Worm (Caenorhabditis elegans) whole organism, midembryonic: ENCODE results near the gene cyp-35A2.
"Not testable (repeated sequence)": the region's sequence is repeated elsewhere in the genome, so short reads cannot be mapped to it uniquely, and the experiment has no call there.

Source experiments
- T22C8.4 ChIP-seq: fragments of 200-800 bp; sonication (Bioruptor generic); IDR thresholded peaks from 2 replicates; pipeline ENCODE4 v1.3.6; 2022; ENCODE audit warnings: missing genetic modification characterization, missing compliant biosample characterization
- cog-1 ChIP-seq: sonication (generic microtip); optimal IDR thresholded peaks from 2 replicates; lab custom pipeline; 2016; ENCODE audit warnings: missing genetic modification characterization, missing compliant biosample characterization
- flt-1 ChIP-seq: fragments of 200-800 bp; sonication (Bioruptor generic); IDR thresholded peaks from 2 replicates; pipeline ENCODE4 v1.3.6; 2022; ENCODE audit warnings: missing genetic modification characterization, missing compliant biosample characterization
- klf-2 ChIP-seq: fragments of 200-800 bp; sonication (Bioruptor generic); conservative IDR thresholded peaks from 2 replicates; pipeline ENCODE4 v1.3.6; 2022; ENCODE audit warnings: missing genetic modification reagents, missing genetic modification characterization, missing compliant biosample characterization
- med-1 ChIP-seq: sonication (generic microtip); optimal IDR thresholded peaks from 2 replicates; lab custom pipeline; 2017; ENCODE audit warnings: missing genetic modification characterization, mild to moderate bottlenecking, missing compliant biosample characterization, antibody characterized with exemption, missing genetic modification reagents; ENCODE audit not compliant: insufficient read depth
- ref-1 ChIP-seq: fragments of 200-800 bp; sonication (Bioruptor generic); conservative IDR thresholded peaks from 2 replicates; pipeline ENCODE4 v1.3.6; 2022; ENCODE audit warnings: missing genetic modification reagents, missing genetic modification characterization, missing compliant biosample characterization
- tab-1 ChIP-seq: fragments of 200-800 bp; sonication (Bioruptor generic); IDR thresholded peaks from 2 replicates; pipeline ENCODE4 v1.3.6; 2022; ENCODE audit warnings: missing genetic modification characterization, missing compliant biosample characterization
- ztf-23 ChIP-seq: fragments of 200-800 bp; sonication (Bioruptor generic); IDR thresholded peaks from 2 replicates; pipeline ENCODE4 v1.3.6; 2022; ENCODE audit warnings: missing genetic modification reagents, missing genetic modification characterization, missing compliant biosample characterization
- ztf-29 ChIP-seq: fragments of 200-800 bp; sonication (Bioruptor generic); IDR thresholded peaks from 2 replicates; pipeline ENCODE4 v1.3.6; 2022; ENCODE audit warnings: missing genetic modification reagents, missing genetic modification characterization, missing compliant biosample characterization

Gene cyp-35A2

ce11 chrV:7341942-7342341 lies 22.0 kb downstream of the cyp-35A2 start, which contains the start of the genes nhr-263 and nhr-148:
Gene nhr-263 (minus strand): TSS chrV:7342042.
Gene nhr-148 (plus strand): TSS chrV:7342156.
- TF ChIP-seq ztf-29 (no peak), klf-2 (GFP tag; lab: Robert Waterston, UW) (no peak), flt-1 (GFP tag; lab: Robert Waterston, UW) (no peak), ref-1 (no peak), T22C8.4 (GFP tag; lab: Robert Waterston, UW) (no peak)

DNA sequence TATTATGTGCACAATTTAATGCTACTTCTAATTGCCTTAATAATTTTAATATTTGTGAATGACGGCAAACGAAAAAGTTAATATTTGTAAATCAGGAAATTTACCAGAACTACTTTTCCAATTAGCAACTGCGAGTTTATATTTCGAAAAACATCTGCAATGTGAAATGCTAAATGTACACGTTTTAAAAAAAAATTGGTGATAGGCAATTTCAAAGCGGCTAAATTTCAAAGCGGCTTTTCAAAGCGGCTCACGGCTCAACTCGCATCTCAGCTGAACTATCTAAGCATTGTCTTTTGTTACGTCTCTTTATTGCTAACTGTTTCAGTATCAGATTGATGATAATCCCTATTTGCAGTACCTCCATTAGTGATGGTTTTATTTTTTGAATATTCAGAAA lies 24.2 kb downstream of the cyp-35A2 start, which contains the start of gene srh-187:
TSS of gene srh-187 (minus strand) at position 101 of the 400 bp plus-strand sequence.
- TF ChIP-seq T22C8.4 (GFP tag; lab: Robert Waterston, UW) (no peak), klf-2 (GFP tag; lab: Robert Waterston, UW) (no peak), ref-1 (no peak)

ce11 chrV:7337218-7337617 lies 26.8 kb downstream of the cyp-35A2 start, which contains the start of gene F10G2.7:
Gene F10G2.7 (minus strand): TSS chrV:7337318.
- TF ChIP-seq T22C8.4 (GFP tag; lab: Robert Waterston, UW); ztf-29; klf-2 (GFP tag; lab: Robert Waterston, UW): not testable (repeated sequence)

DNA sequence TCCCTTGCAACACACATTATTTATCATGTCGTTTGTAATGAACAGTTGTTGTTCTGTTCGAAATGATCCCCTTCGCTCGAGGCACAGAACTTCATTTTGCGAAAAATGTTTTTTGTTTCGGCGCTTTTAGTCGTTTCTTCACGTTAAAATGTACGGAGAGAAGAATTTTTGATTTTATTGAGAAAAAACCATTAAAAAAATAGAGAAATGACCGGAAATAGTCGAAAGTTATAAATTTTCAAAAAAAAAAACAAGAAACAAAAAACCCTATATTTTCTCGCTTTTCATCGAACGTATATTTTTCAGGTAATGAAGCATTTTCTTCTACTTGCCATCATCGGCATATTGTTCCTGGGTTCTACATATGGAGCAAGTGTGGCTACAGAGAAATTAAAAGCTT lies 31.7 kb downstream of the cyp-35A2 start, which contains the start of gene F10G2.1:
TSS of gene F10G2.1 (plus strand) at position 301 of the 400 bp plus-strand sequence.
- TF ChIP-seq tab-1 (GFP tag; lab: Robert Waterston, UW) (no peak), med-1 (no peak), ztf-23 (no peak), ztf-29 (no peak), T22C8.4 (GFP tag; lab: Robert Waterston, UW) (no peak), cog-1 (tag; lab: Kevin White, UChicago) (no peak), flt-1 (GFP tag; lab: Robert Waterston, UW) (no peak), klf-2 (GFP tag; lab: Robert Waterston, UW) (no peak), ref-1 (no peak)

ce11 chrV:7330868-7331267 lies 33.1 kb downstream of the cyp-35A2 start, which contains the start of gene F10G2.2:
Gene F10G2.2 (plus strand): TSS chrV:7331168.
- no peak for TF ChIP-seq ztf-29
- no peak for TF ChIP-seq tab-1 (GFP tag; lab: Robert Waterston, UW)
- no peak for TF ChIP-seq flt-1 (GFP tag; lab: Robert Waterston, UW)
- no peak for TF ChIP-seq cog-1 (tag; lab: Kevin White, UChicago)
- TF ChIP-seq T22C8.4 (GFP tag; lab: Robert Waterston, UW) = no peak
- TF ChIP-seq ztf-23 = no peak
- no peak for TF ChIP-seq ref-1
- no peak for TF ChIP-seq med-1
- TF ChIP-seq klf-2 (GFP tag; lab: Robert Waterston, UW) = no peak

- no peak for TF ChIP-seq klf-2 (GFP tag; lab: Robert Waterston, UW)
- TF ChIP-seq T22C8.4 (GFP tag; lab: Robert Waterston, UW) = no peak
- TF ChIP-seq ztf-23 = no peak
- TF ChIP-seq flt-1 (GFP tag; lab: Robert Waterston, UW) = no peak
- TF ChIP-seq tab-1 (GFP tag; lab: Robert Waterston, UW) = no peak
- no peak for TF ChIP-seq med-1
- no peak for TF ChIP-seq ztf-29
- no peak for TF ChIP-seq ref-1
- no peak for TF ChIP-seq cog-1 (tag; lab: Kevin White, UChicago)
Measured at ce11 chrV:7328092-7328491, 35.9 kb downstream of the cyp-35A2 start, which contains the start of gene clec-7. Gene clec-7 (plus strand): TSS chrV:7328392.

ce11 chrV:7326928-7327327 lies 37.1 kb downstream of the cyp-35A2 start, which contains the start of gene F10G2.4:
Gene F10G2.4 (plus strand): TSS chrV:7327228.
- TF ChIP-seq klf-2 (GFP tag; lab: Robert Waterston, UW) = no peak
- no peak for TF ChIP-seq ztf-23
- TF ChIP-seq tab-1 (GFP tag; lab: Robert Waterston, UW) = no peak
- no peak for TF ChIP-seq cog-1 (tag; lab: Kevin White, UChicago)
- no peak for TF ChIP-seq T22C8.4 (GFP tag; lab: Robert Waterston, UW)
- no peak for TF ChIP-seq flt-1 (GFP tag; lab: Robert Waterston, UW)
- no peak for TF ChIP-seq med-1
- TF ChIP-seq ztf-29 = no peak
- no peak for TF ChIP-seq ref-1

- TF ChIP-seq cog-1 (tag; lab: Kevin White, UChicago) = no peak
- no peak for TF ChIP-seq klf-2 (GFP tag; lab: Robert Waterston, UW)
- TF ChIP-seq T22C8.4 (GFP tag; lab: Robert Waterston, UW) = no peak
- no peak for TF ChIP-seq tab-1 (GFP tag; lab: Robert Waterston, UW)
Measured at ce11 chrV:7325285-7325684, 38.7 kb downstream of the cyp-35A2 start, which contains the start of gene srx-92. Gene srx-92 (minus strand): TSS chrV:7325385.

- TF ChIP-seq flt-1 (GFP tag; lab: Robert Waterston, UW) (no peak), tab-1 (GFP tag; lab: Robert Waterston, UW) (no peak)
Measured at ce11 chrV:7321915-7322314, 42.1 kb downstream of the cyp-35A2 start, which contains the start of gene F10G2.10. Gene F10G2.10 (plus strand): TSS chrV:7322215.

DNA sequence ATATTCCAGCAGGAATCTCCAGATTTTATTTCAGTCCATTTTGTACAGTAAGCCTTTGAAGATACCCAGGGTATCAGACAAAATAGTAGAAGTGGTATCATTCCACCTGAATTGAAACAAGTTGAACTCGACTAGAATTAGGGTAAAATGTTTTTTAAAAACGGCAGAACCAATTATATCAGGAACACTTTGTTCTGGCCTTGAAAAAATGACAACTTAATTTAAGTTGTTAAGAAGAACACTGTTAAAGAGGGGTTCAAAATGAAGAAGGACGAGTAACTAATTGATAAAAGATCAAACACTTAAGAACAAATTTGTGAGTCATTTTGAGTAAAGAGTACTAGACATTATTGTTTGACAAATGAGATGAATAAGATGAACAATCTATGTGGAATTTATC lies 43.1 kb downstream of the cyp-35A2 start, which contains the start of gene lmd-4:
TSS of gene lmd-4 (minus strand) at position 101 of the 400 bp plus-strand sequence.
- TF ChIP-seq tab-1 (GFP tag; lab: Robert Waterston, UW) (no peak), ztf-23 (no peak), T22C8.4 (GFP tag; lab: Robert Waterston, UW) (no peak), flt-1 (GFP tag; lab: Robert Waterston, UW) (no peak), med-1 (no peak), ref-1 (no peak), ztf-29 (no peak), klf-2 (GFP tag; lab: Robert Waterston, UW) (no peak), cog-1 (tag; lab: Kevin White, UChicago) (no peak)

DNA sequence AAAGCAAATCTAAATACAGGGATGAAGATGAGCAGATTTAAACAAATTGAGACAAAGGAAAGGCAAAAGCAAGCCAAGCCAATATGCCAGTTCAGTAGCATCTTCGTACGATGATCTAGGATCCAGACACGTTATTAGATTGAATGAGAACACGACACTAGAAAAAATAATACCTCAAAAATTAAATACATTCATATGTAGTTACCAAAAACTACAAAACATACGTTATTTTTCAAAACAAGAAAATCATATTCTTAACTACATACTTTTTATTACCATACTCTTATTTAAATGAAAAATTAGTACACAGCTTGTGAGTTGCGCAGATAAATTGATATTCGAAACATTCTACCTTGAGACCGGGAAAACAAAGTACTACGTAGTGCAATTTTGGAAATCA lies 50.7 kb downstream of the cyp-35A2 start, which contains the start of gene srx-6:
TSS of gene srx-6 (minus strand) at position 101 of the 400 bp plus-strand sequence.
- TF ChIP-seq klf-2 (GFP tag; lab: Robert Waterston, UW) = no peak
- no peak for TF ChIP-seq flt-1 (GFP tag; lab: Robert Waterston, UW)
- no peak for TF ChIP-seq ztf-29
- no peak for TF ChIP-seq ref-1
- no peak for TF ChIP-seq cog-1 (tag; lab: Kevin White, UChicago)
- no peak for TF ChIP-seq ztf-23
- no peak for TF ChIP-seq tab-1 (GFP tag; lab: Robert Waterston, UW)
- TF ChIP-seq med-1 = no peak
- no peak for TF ChIP-seq T22C8.4 (GFP tag; lab: Robert Waterston, UW)
